Worm (Caenorhabditis elegans): ENCODE results near the gene mrpl-49.

ce11 chrV:12759660-12760059 lies 31.2 kb downstream of the mrpl-49 start, which contains the start of gene papl-1:
- TF ChIP-seq C08G9.2 (tag; optimal IDR thresholded peaks at IDR 0.05), result no peak
- TF ChIP-seq unc-55 (GFP tag; optimal IDR thresholded peaks at IDR 0.05), result no peak
- TF ChIP-seq unc-86 (tag; optimal IDR thresholded peaks at IDR 0.05), result no peak
- no peak for TF ChIP-seq lin-11 (tag; optimal IDR thresholded peaks at IDR 0.05)
- no peak for TF ChIP-seq ceh-6 (GFP tag; optimal IDR thresholded peaks at IDR 0.05)
- TF ChIP-seq elt-2 (tag; optimal IDR thresholded peaks at IDR 0.05), result no peak
- no peak for TF ChIP-seq sox-4 (tag; optimal IDR thresholded peaks at IDR 0.05)
- no peak for TF ChIP-seq ceh-9 (tag; optimal IDR thresholded peaks at IDR 0.05)
- TF ChIP-seq che-1 (tag; optimal IDR thresholded peaks at IDR 0.05), result no peak
- no peak for TF ChIP-seq nfya-1 (tag; optimal IDR thresholded peaks at IDR 0.05)
- TF ChIP-seq dmd-4 (tag; optimal IDR thresholded peaks at IDR 0.05; ENCODE audit: borderline replicate concordance), result no peak
- TF ChIP-seq fkh-10 (GFP tag; optimal IDR thresholded peaks at IDR 0.05), result no peak
- TF ChIP-seq ets-4 (tag; optimal IDR thresholded peaks at IDR 0.05), result no peak
